Worm (Caenorhabditis elegans): ENCODE results near the gene str-23.

str-23 gene

DNA sequence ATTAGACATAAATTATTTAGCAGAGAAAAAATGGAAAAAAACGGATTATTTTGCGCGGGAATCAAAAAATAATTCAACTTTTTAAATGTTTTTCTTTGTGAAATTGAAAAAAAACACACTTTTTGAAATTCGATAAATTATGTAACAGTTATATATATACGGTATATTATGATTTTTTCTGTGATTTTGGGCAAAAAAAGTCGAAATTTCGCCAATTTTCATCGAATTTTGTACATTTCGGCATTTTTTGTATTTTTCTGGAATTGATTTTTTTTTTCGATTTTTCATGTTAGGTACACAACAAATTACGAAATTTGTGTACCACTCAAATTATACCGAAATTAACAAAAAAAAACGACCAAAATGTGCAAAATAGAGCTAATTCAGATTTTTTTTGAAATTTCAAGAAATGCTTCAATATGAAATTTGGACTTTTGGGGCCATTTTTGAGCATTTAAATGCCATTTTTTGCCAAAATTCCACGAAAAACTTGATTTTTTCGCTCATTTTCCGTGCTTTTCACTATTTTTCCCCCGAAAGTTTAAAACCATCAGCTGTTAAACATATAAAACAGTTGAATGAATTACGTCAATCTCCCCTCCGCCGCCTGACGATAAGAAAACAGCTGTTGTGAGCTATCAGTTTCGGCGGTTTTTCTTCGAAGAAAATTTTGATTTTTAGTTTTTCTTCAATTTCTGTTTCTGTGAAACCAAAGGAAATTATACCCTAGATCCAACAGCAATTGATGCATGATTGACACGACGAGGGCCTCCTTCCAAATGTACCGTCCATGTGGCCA, 13.8 kb downstream of the str-23 start:
- TF ChIP-seq irx-1 (tag; optimal IDR thresholded peaks at IDR 0.05) = no peak
- TF ChIP-seq lin-35 (GFP tag; optimal IDR thresholded peaks at IDR 0.05) = no peak
- TF ChIP-seq lin-39 (tag; optimal IDR thresholded peaks at IDR 0.05) = no peak
- no peak for TF ChIP-seq hpl-2 (GFP tag; optimal IDR thresholded peaks at IDR 0.05)
- TF ChIP-seq isw-1 (GFP tag; IDR thresholded peaks at IDR 0.05) = no peak
- TF ChIP-seq nhr-11 (tag; optimal IDR thresholded peaks at IDR 0.05) = no peak
- TF ChIP-seq fkh-4 (tag; optimal IDR thresholded peaks at IDR 0.05; ENCODE audit: borderline replicate concordance) = no peak
- no peak for TF ChIP-seq C04F5.9 (tag; optimal IDR thresholded peaks at IDR 0.05)
- TF ChIP-seq nhr-85 (tag) = no peak
- no peak for TF ChIP-seq aha-1 (tag; optimal IDR thresholded peaks at IDR 0.05)
- TF ChIP-seq ztf-4 (tag; optimal IDR thresholded peaks at IDR 0.05) = no peak
- no peak for TF ChIP-seq alr-1 (tag; optimal IDR thresholded peaks at IDR 0.05; ENCODE audit: borderline replicate concordance)
- TF ChIP-seq rnt-1 (tag; optimal IDR thresholded peaks at IDR 0.05) = peak; percentile 72
- TF ChIP-seq unc-98 (GFP tag; IDR thresholded peaks at IDR 0.05) = no peak
- peak; percentile 5 for TF ChIP-seq snu-23 (GFP tag; optimal IDR thresholded peaks at IDR 0.05)
- TF ChIP-seq nhr-19 (GFP tag; conservative IDR thresholded peaks at IDR 0.05) = peak; percentile 34; the same call in 1 of the 2 replicates
- TF ChIP-seq ets-5 (GFP tag; IDR thresholded peaks at IDR 0.05) = no peak
- TF ChIP-seq fos-1 (tag; optimal IDR thresholded peaks at IDR 0.05) = no peak
- TF ChIP-seq lin-15B (tag; optimal IDR thresholded peaks at IDR 0.05) = no peak
- peak in 1 of 2 experiments; percentile 24 for TF ChIP-seq lsy-2 (tag; optimal IDR thresholded peaks at IDR 0.05)
- TF ChIP-seq elt-3 (tag; optimal IDR thresholded peaks at IDR 0.05) = no peak
- peak; percentile 40 for TF ChIP-seq nhr-71 (tag; optimal IDR thresholded peaks at IDR 0.05)
- no peak for TF ChIP-seq lir-3 (tag; optimal IDR thresholded peaks at IDR 0.05; ENCODE audit: poor library complexity)
- peak; percentile 51 for TF ChIP-seq lin-14 (GFP tag; optimal IDR thresholded peaks at IDR 0.05)
- no peak for TF ChIP-seq ceh-88 (GFP tag; IDR thresholded peaks at IDR 0.05)
- no peak for TF ChIP-seq ces-1 (GFP tag; optimal IDR thresholded peaks at IDR 0.05)
- TF ChIP-seq tlp-1 (tag; optimal IDR thresholded peaks at IDR 0.05) = no peak
- no peak for TF ChIP-seq hlh-4 (tag; optimal IDR thresholded peaks at IDR 0.05)
- no peak for TF ChIP-seq tbx-2 (tag; optimal IDR thresholded peaks at IDR 0.05)
- no peak for TF ChIP-seq C16A3.4 (tag; optimal IDR thresholded peaks at IDR 0.05)

ce11 chrV:15661003-15661402, 16.3 kb downstream of the str-23 start:
- TF ChIP-seq elt-3 (tag; optimal IDR thresholded peaks at IDR 0.05) (peak in 1 of 6 experiments; percentile 27), blmp-1 (tag; optimal IDR thresholded peaks at IDR 0.05) (peak; percentile 67), nhr-71 (tag; optimal IDR thresholded peaks at IDR 0.05) (peak; percentile 26), mdl-1 (tag; optimal IDR thresholded peaks at IDR 0.05) (no peak), nhr-20 (tag; optimal IDR thresholded peaks at IDR 0.05) (peak; percentile 28), unc-30 (tag; optimal IDR thresholded peaks at IDR 0.05) (no peak), efl-3 (GFP tag; optimal IDR thresholded peaks at IDR 0.05) (peak; percentile 2), efl-1 (optimal IDR thresholded peaks at IDR 0.05) (no peak), efl-1 (GFP tag; optimal IDR thresholded peaks at IDR 0.05 in 1 of 2) (peak in 1 of 2 experiments; percentile 62), nhr-85 (tag) (peak; percentile 96), grh-1 (GFP tag; IDR thresholded peaks at IDR 0.05) (peak; percentile 43; the same call in 1 of the 2 replicates), lin-13 (GFP tag; optimal IDR thresholded peaks at IDR 0.05) (peak; percentile 30), snu-23 (GFP tag; optimal IDR thresholded peaks at IDR 0.05) (peak; percentile 15), Y116A8C.19 (tag; optimal IDR thresholded peaks at IDR 0.05; ENCODE audit: borderline replicate concordance) (no peak), irx-1 (tag; optimal IDR thresholded peaks at IDR 0.05) (peak; percentile 16), ets-5 (GFP tag; IDR thresholded peaks at IDR 0.05) (no peak), lin-14 (GFP tag; optimal IDR thresholded peaks at IDR 0.05) (peak; percentile 82), rnt-1 (tag; optimal IDR thresholded peaks at IDR 0.05) (peak; percentile 5), nhr-90 (tag; optimal IDR thresholded peaks at IDR 0.05; ENCODE audit: poor library complexity) (peak; percentile 10)
